Worm (Caenorhabditis elegans) whole organism, L3 larva: ENCODE data around the gene C14A4.12.

Experiments used
- R02D3.7 ChIP-seq: fragments of 150-350 bp; optimal IDR thresholded peaks from 2 replicates; lab custom pipeline; 2014; ENCODE audit warnings: missing biosample characterization, missing genetic modification characterization
- ZK546.5 ChIP-seq: sonication (generic microtip); optimal IDR thresholded peaks from 2 replicates; lab custom pipeline; 2017; ENCODE audit warnings: missing biosample characterization, missing genetic modification characterization
- aly-2 ChIP-seq: fragments of 150-350 bp; optimal IDR thresholded peaks from 2 replicates; lab custom pipeline; 2014; ENCODE audit warnings: missing biosample characterization, missing genetic modification characterization
- ama-1 ChIP-seq: fragments of 150-350 bp; optimal IDR thresholded peaks from 2 replicates; lab custom pipeline; 2018
- ceh-16 ChIP-seq: sonication (generic microtip); optimal IDR thresholded peaks from 2 replicates; lab custom pipeline; 2017; ENCODE audit warnings: missing biosample characterization, missing genetic modification characterization
- ceh-28 ChIP-seq: fragments of 150-350 bp; optimal IDR thresholded peaks from 2 replicates; lab custom pipeline; 2014; ENCODE audit warnings: missing biosample characterization, missing genetic modification reagents, missing genetic modification characterization
- ceh-82 ChIP-seq: fragments of 150-350 bp; optimal IDR thresholded peaks from 2 replicates; lab custom pipeline; 2014; ENCODE audit warnings: missing biosample characterization, missing genetic modification characterization
- ceh-9 ChIP-seq: sonication (generic microtip); optimal IDR thresholded peaks from 2 replicates; lab custom pipeline; 2018; ENCODE audit warnings: missing biosample characterization, missing genetic modification characterization
- daf-12 ChIP-seq: fragments of 150-350 bp; optimal IDR thresholded peaks from 2 replicates; lab custom pipeline; 2014; ENCODE audit warnings: missing biosample characterization, missing genetic modification reagents, missing genetic modification characterization
- egl-27 ChIP-seq: sonication (generic microtip); optimal IDR thresholded peaks from 4 replicates; lab custom pipeline; 2017; ENCODE audit warnings: missing biosample characterization, missing genetic modification reagents, missing genetic modification characterization
- egl-5 ChIP-seq: fragments of 150-350 bp; optimal IDR thresholded peaks from 2 replicates; lab custom pipeline; 2017; ENCODE audit warnings: missing biosample characterization, missing genetic modification reagents, missing genetic modification characterization, inconsistent platforms
- elt-1 ChIP-seq: fragments of 150-350 bp; optimal IDR thresholded peaks from 2 replicates; lab custom pipeline; 2014; ENCODE audit warnings: missing biosample characterization, missing genetic modification characterization
- elt-2 ChIP-seq: sonication (generic microtip); optimal IDR thresholded peaks from 2 replicates; lab custom pipeline; 2016; ENCODE audit warnings: missing genetic modification reagents, mild to moderate bottlenecking, missing genetic modification characterization, missing compliant biosample characterization
- elt-3 ChIP-seq, 3 experiments: fragments of 150-350 bp in 1 of 3; sonication (generic microtip) in 2 of 3; optimal IDR thresholded peaks; 2 replicates in 2 of 3; 4 replicates in 1 of 3; lab custom pipeline; 2014 to 2017; ENCODE audit warnings: missing biosample characterization in 3 of 3, missing genetic modification characterization in 3 of 3
- eor-1 ChIP-seq, 2 experiments: fragments of 150-350 bp; optimal IDR thresholded peaks; 2 replicates each; lab custom pipeline; 2014 to 2018; ENCODE audit warnings: missing biosample characterization in 2 of 2, missing genetic modification characterization in 2 of 2
- fkh-10 ChIP-seq: sonication (generic microtip); optimal IDR thresholded peaks from 2 replicates; lab custom pipeline; 2017; ENCODE audit warnings: missing biosample characterization, missing genetic modification reagents, missing genetic modification characterization
- fkh-2 ChIP-seq: fragments of 150-350 bp; optimal IDR thresholded peaks from 2 replicates; lab custom pipeline; 2014; ENCODE audit warnings: missing biosample characterization, missing genetic modification reagents, missing genetic modification characterization
- fos-1 ChIP-seq: fragments of 150-350 bp; optimal IDR thresholded peaks from 2 replicates; lab custom pipeline; 2014; ENCODE audit warnings: missing biosample characterization, missing genetic modification characterization
- hmg-11 ChIP-seq: sonication (generic microtip); optimal IDR thresholded peaks from 2 replicates; lab custom pipeline; 2016; ENCODE audit warnings: missing genetic modification characterization, missing compliant biosample characterization
- jun-1 ChIP-seq: fragments of 150-350 bp; optimal IDR thresholded peaks from 2 replicates; lab custom pipeline; 2014; ENCODE audit warnings: missing biosample characterization, missing genetic modification reagents, missing genetic modification characterization
- lin-15B ChIP-seq: fragments of 150-350 bp; optimal IDR thresholded peaks from 2 replicates; lab custom pipeline; 2014; ENCODE audit warnings: missing biosample characterization, missing genetic modification characterization
- lin-39 ChIP-seq: fragments of 150-350 bp; optimal IDR thresholded peaks from 2 replicates; lab custom pipeline; 2018; ENCODE audit warnings: missing biosample characterization, missing genetic modification reagents, missing genetic modification characterization
- lsy-12 ChIP-seq: sonication (generic microtip); optimal IDR thresholded peaks from 2 replicates; lab custom pipeline; 2016; ENCODE audit warnings: mild to moderate bottlenecking, missing genetic modification characterization, missing compliant biosample characterization
- mdl-1 ChIP-seq: fragments of 150-350 bp; optimal IDR thresholded peaks from 2 replicates; lab custom pipeline; 2014; ENCODE audit warnings: missing biosample characterization, missing genetic modification characterization
- mml-1 ChIP-seq: fragments of 150-350 bp; sonication (generic microtip); optimal IDR thresholded peaks from 3 replicates; lab custom pipeline; 2014; ENCODE audit warnings: missing biosample characterization, missing genetic modification characterization
- nfya-1 ChIP-seq: sonication (generic microtip); optimal IDR thresholded peaks from 2 replicates; lab custom pipeline; 2017; ENCODE audit warnings: missing genetic modification characterization, mild to moderate bottlenecking, missing compliant biosample characterization, antibody characterized with exemption, moderate library complexity; ENCODE audit not compliant: insufficient read depth
- nhr-11 ChIP-seq: fragments of 150-350 bp; optimal IDR thresholded peaks from 2 replicates; lab custom pipeline; 2014; ENCODE audit warnings: missing biosample characterization, missing genetic modification characterization
- nhr-12 ChIP-seq: fragments of 150-350 bp; optimal IDR thresholded peaks from 2 replicates; lab custom pipeline; 2014; ENCODE audit warnings: missing biosample characterization, missing genetic modification characterization
- nhr-23 ChIP-seq: fragments of 150-350 bp; optimal IDR thresholded peaks from 2 replicates; lab custom pipeline; 2014; ENCODE audit warnings: missing biosample characterization, missing genetic modification reagents, missing genetic modification characterization
- nhr-237 ChIP-seq: fragments of 150-350 bp; optimal IDR thresholded peaks from 2 replicates; lab custom pipeline; 2014; ENCODE audit warnings: missing biosample characterization, missing genetic modification characterization
- nhr-25 ChIP-seq: sonication (generic microtip); optimal IDR thresholded peaks from 2 replicates; lab custom pipeline; 2017; ENCODE audit warnings: missing biosample characterization, missing genetic modification characterization
- nhr-28 ChIP-seq: fragments of 150-350 bp; optimal IDR thresholded peaks from 2 replicates; lab custom pipeline; 2014; ENCODE audit warnings: missing biosample characterization, missing genetic modification characterization
- nhr-43 ChIP-seq: sonication (generic microtip); optimal IDR thresholded peaks from 2 replicates; lab custom pipeline; 2016; ENCODE audit warnings: mild to moderate bottlenecking, missing genetic modification characterization, missing compliant biosample characterization; ENCODE audit not compliant: poor library complexity, severe bottlenecking
- nhr-67 ChIP-seq: fragments of 150-350 bp; optimal IDR thresholded peaks from 2 replicates; lab custom pipeline; 2014; ENCODE audit warnings: missing biosample characterization, missing genetic modification characterization
- nhr-76 ChIP-seq: fragments of 150-350 bp; sonication (generic microtip); optimal IDR thresholded peaks from 5 replicates; lab custom pipeline; 2014; ENCODE audit warnings: missing biosample characterization, missing genetic modification characterization
- nhr-77 ChIP-seq: fragments of 150-350 bp; optimal IDR thresholded peaks from 2 replicates; lab custom pipeline; 2014; ENCODE audit warnings: missing biosample characterization, missing genetic modification characterization
- pha-4 ChIP-seq: fragments of 150-350 bp; optimal IDR thresholded peaks from 2 replicates; lab custom pipeline; 2014; ENCODE audit warnings: missing biosample characterization, missing genetic modification reagents, missing genetic modification characterization
- pqm-1 ChIP-seq: fragments of 150-350 bp; optimal IDR thresholded peaks from 2 replicates; lab custom pipeline; 2017; ENCODE audit warnings: missing biosample characterization, missing genetic modification characterization, inconsistent platforms
- sea-2 ChIP-seq: fragments of 150-350 bp; sonication (generic microtip); optimal IDR thresholded peaks from 4 replicates; lab custom pipeline; 2014; ENCODE audit warnings: missing biosample characterization, missing genetic modification reagents, missing genetic modification characterization
- skn-1 ChIP-seq: fragments of 150-350 bp; optimal IDR thresholded peaks from 2 replicates; lab custom pipeline; 2014; ENCODE audit warnings: missing biosample characterization, missing genetic modification characterization
- snpc-4 ChIP-seq: fragments of 150-350 bp; optimal IDR thresholded peaks from 2 replicates; lab custom pipeline; 2014; ENCODE audit warnings: missing biosample characterization, missing genetic modification characterization
- tbx-2 ChIP-seq: sonication (generic microtip); optimal IDR thresholded peaks from 2 replicates; lab custom pipeline; 2016; ENCODE audit warnings: mild to moderate bottlenecking, missing genetic modification characterization, missing compliant biosample characterization
- unc-39 ChIP-seq: sonication (generic microtip); optimal IDR thresholded peaks from 4 replicates; lab custom pipeline; 2017; ENCODE audit warnings: missing biosample characterization, missing genetic modification characterization
- unc-62 ChIP-seq: fragments of 150-350 bp; sonication (generic microtip); optimal IDR thresholded peaks from 4 replicates; lab custom pipeline; 2014; ENCODE audit warnings: missing biosample characterization, missing genetic modification reagents, missing genetic modification characterization
- zag-1 ChIP-seq: fragments of 150-350 bp; optimal IDR thresholded peaks from 2 replicates; lab custom pipeline; 2014; ENCODE audit warnings: missing biosample characterization, missing genetic modification characterization
- ztf-11 ChIP-seq: fragments of 150-350 bp; optimal IDR thresholded peaks from 2 replicates; lab custom pipeline; 2014; ENCODE audit warnings: missing biosample characterization, missing genetic modification characterization
- ztf-4 ChIP-seq: fragments of 150-350 bp; optimal IDR thresholded peaks from 2 replicates; lab custom pipeline; 2014; ENCODE audit warnings: missing biosample characterization, missing genetic modification characterization

Gene C14A4.12

DNA sequence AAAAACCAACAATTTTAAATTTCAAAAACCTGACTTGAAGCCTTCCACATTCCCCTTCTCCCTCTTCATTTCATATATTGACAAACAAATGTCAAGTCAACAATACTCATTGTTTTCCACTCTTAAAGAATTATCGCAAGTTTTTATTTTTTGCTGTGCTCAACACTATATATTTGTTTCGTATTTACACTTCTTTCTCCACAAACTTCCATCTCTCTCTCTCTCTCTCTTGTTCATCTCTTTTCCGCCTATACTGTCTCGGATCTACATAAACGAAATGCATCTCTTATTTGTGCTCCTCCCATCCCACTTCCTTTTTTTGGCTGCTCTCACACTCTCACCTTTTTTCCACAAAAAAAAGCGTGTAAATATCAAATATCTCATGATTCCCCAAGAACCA, at the start of gene C14A4.12:
C14A4.12 (plus strand) TSS at position 301 of the 400 bp plus-strand sequence.
- peak; percentile 90 for TF ChIP-seq pha-4
- TF ChIP-seq aly-2 (tag; lab: Kevin White, UChicago): no peak

DNA sequence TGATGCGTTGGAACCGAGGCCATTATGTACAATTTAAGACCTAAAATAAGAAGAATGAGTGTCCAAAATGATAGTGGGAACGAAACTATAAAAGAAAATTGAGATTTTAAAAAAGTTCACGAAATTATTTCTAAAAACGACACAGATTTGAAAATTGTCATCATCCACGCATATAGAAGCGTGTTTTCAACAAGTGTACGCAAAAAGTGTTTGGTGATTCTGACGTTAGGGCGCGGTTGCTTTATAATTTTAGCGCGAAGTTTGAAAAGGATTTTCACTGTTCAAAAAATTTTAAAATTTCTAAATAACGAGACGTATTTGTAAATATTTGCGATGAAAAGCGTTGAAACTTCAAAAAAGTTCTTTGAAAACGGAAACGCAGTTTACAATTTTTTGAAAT, 49.5 kb upstream of the C14A4.12 start, which contains the start of gene cdc-48.1:
cdc-48.1 (minus strand) TSS at position 40 of the 400 bp plus-strand sequence.
- TF ChIP-seq jun-1 (tag; lab: Kevin White, UChicago) (peak; percentile 99), ztf-11 (tag; lab: Kevin White, UChicago) (peak; percentile 54), ama-1 (lab: Kevin White, UChicago) (peak; percentile 93), nfya-1 (tag; lab: Kevin White, UChicago) (peak; percentile 99), ceh-16 (tag; lab: Kevin White, UChicago) (peak; percentile 79), nhr-43 (tag; lab: Kevin White, UChicago) (peak; percentile 99), elt-1 (tag; lab: Kevin White, UChicago) (peak; percentile 97), fos-1 (tag; lab: Kevin White, UChicago) (peak; percentile 100), skn-1 (tag; lab: Kevin White, UChicago) (peak; percentile 100), ZK546.5 (tag; lab: Kevin White, UChicago) (peak; percentile 80), lin-15B (tag; lab: Kevin White, UChicago) (peak; percentile 100), unc-39 (tag; lab: Kevin White, UChicago) (peak; percentile 69), elt-2 (tag; lab: Kevin White, UChicago) (peak; percentile 97), snpc-4 (tag; lab: Kevin White, UChicago) (peak; percentile 98), mml-1 (tag; lab: Kevin White, UChicago) (no peak), ceh-9 (no peak), elt-3 (tag; optimal IDR thresholded peaks at IDR 0.05; lab: Kevin White, UChicago) (peak; percentile 96 to 100 (median 99)), nhr-11 (tag; lab: Kevin White, UChicago) (peak; percentile 100), ceh-28 (tag; lab: Kevin White, UChicago) (peak; percentile 98), hmg-11 (tag; lab: Kevin White, UChicago) (peak; percentile 98), lin-39 (tag; lab: Kevin White, UChicago) (peak; percentile 99), egl-5 (tag; lab: Kevin White, UChicago) (peak; percentile 97), nhr-23 (tag; lab: Kevin White, UChicago) (peak; percentile 100), pha-4 (peak; percentile 100), lsy-12 (tag; lab: Kevin White, UChicago) (peak; percentile 100), sea-2 (GFP tag; lab: Kevin White, UChicago) (peak; percentile 94), nhr-67 (tag; lab: Kevin White, UChicago) (peak; percentile 73), nhr-28 (tag; lab: Kevin White, UChicago) (peak; percentile 95), egl-27 (tag; lab: Kevin White, UChicago) (peak; percentile 99), ceh-82 (tag; lab: Kevin White, UChicago) (peak; percentile 99), tbx-2 (peak; percentile 97), eor-1 (tag; optimal IDR thresholded peaks at IDR 0.05; lab: Kevin White, UChicago) (peak in 1 of 2 experiments; percentile 62), pqm-1 (tag; lab: Kevin White, UChicago) (peak; percentile 100), fkh-2 (tag; lab: Kevin White, UChicago) (peak; percentile 95), R02D3.7 (peak; percentile 98), ztf-4 (peak; percentile 96), nhr-25 (peak; percentile 100), fkh-10 (GFP tag; lab: Kevin White, UChicago) (peak; percentile 100), unc-62 (GFP tag; lab: Kevin White, UChicago) (peak; percentile 100), nhr-76 (peak; percentile 94), aly-2 (tag; lab: Kevin White, UChicago) (peak; percentile 99), nhr-77 (tag; lab: Kevin White, UChicago) (peak; percentile 97), zag-1 (tag; lab: Kevin White, UChicago) (peak; percentile 94), nhr-12 (tag; lab: Kevin White, UChicago) (no peak), nhr-237 (tag; lab: Kevin White, UChicago) (peak; percentile 74), mdl-1 (tag; lab: Kevin White, UChicago) (peak; percentile 94), daf-12 (peak; percentile 96)
